Fruit fly (Drosophila melanogaster) whole organism, embryonic: ENCODE results near the gene smo.

Experiments
- B-H1 ChIP-seq: fragments of 200-800 bp; sonication (Bioruptor generic); IDR thresholded peaks from 3 replicates; pipeline ENCODE4 v1.3.6; 2022; ENCODE audit warnings: missing biosample characterization, missing genetic modification characterization
- CG11560 ChIP-seq: fragments of 200-800 bp; sonication (Bioruptor generic); IDR thresholded peaks from 3 replicates; pipeline ENCODE4 v1.3.6; 2022; ENCODE audit warnings: missing biosample characterization, missing genetic modification characterization
- CG11695 ChIP-seq: fragments of 200-800 bp; sonication (Bioruptor generic); IDR thresholded peaks from 3 replicates; pipeline ENCODE4 v1.3.6; 2022; ENCODE audit warnings: missing biosample characterization, missing genetic modification characterization
- CG14014 ChIP-seq: fragments of 200-800 bp; sonication (Bioruptor generic); IDR thresholded peaks from 2 replicates; pipeline ENCODE4 v1.3.6; 2022; ENCODE audit warnings: missing biosample characterization, missing genetic modification characterization
- CG14710 ChIP-seq: fragments of 200-800 bp; sonication (Bioruptor generic); optimal IDR thresholded peaks from 3 replicates; lab custom pipeline; 2019; ENCODE audit warnings: missing biosample characterization, mild to moderate bottlenecking, missing genetic modification characterization, moderate library complexity
- CG15269 ChIP-seq: fragments of 200-800 bp; sonication (Bioruptor generic); optimal IDR thresholded peaks from 2 replicates; lab custom pipeline; 2018; ENCODE audit warnings: missing biosample characterization, mild to moderate bottlenecking, missing genetic modification characterization, moderate library complexity
- CG1529 ChIP-seq: fragments of 200-800 bp; sonication (Bioruptor generic); optimal IDR thresholded peaks from 3 replicates; lab custom pipeline; 2018; ENCODE audit warnings: missing biosample characterization, missing genetic modification characterization
- CG1603 ChIP-seq: fragments of 200-800 bp; sonication (Bioruptor generic); optimal IDR thresholded peaks from 2 replicates; lab custom pipeline; 2019; ENCODE audit warnings: missing biosample characterization, mild to moderate bottlenecking, missing genetic modification characterization, moderate library complexity
- CG1647 ChIP-seq: fragments of 200-800 bp; sonication (Bioruptor generic); optimal IDR thresholded peaks from 3 replicates; lab custom pipeline; 2016; ENCODE audit warnings: missing biosample characterization, missing genetic modification characterization
- CG17612 ChIP-seq: fragments of 200-800 bp; sonication (Bioruptor generic); IDR thresholded peaks from 2 replicates; pipeline ENCODE4 v1.3.6; 2022; ENCODE audit warnings: missing biosample characterization, missing genetic modification characterization
- CG2129 ChIP-seq: fragments of 200-800 bp; sonication (Bioruptor generic); IDR thresholded peaks from 2 replicates; pipeline ENCODE4 v1.3.6; 2022; ENCODE audit warnings: missing biosample characterization, missing genetic modification characterization; ENCODE audit not compliant: partially characterized antibody
- CG2712 ChIP-seq: fragments of 200-800 bp; optimal IDR thresholded peaks from 3 replicates; lab custom pipeline; 2019; ENCODE audit warnings: missing biosample characterization, mild to moderate bottlenecking, missing genetic modification characterization, moderate library complexity
- CG33213 ChIP-seq: fragments of 200-800 bp; sonication (Bioruptor generic); optimal IDR thresholded peaks from 3 replicates; lab custom pipeline; 2016; ENCODE audit warnings: missing biosample characterization, missing genetic modification characterization
- CG6854 ChIP-seq: fragments of 200-800 bp; sonication (Bioruptor generic); optimal IDR thresholded peaks from 3 replicates; lab custom pipeline; 2017; ENCODE audit warnings: missing biosample characterization, mild to moderate bottlenecking, missing genetic modification characterization
- CG7556 ChIP-seq: fragments of 200-800 bp; sonication (Bioruptor generic); optimal IDR thresholded peaks from 2 replicates; lab custom pipeline; 2017; ENCODE audit warnings: missing biosample characterization, mild to moderate bottlenecking, missing genetic modification characterization
- CG7963 ChIP-seq: fragments of 200-800 bp; sonication (Bioruptor generic); IDR thresholded peaks from 3 replicates; pipeline ENCODE4 v1.3.6; 2022; ENCODE audit warnings: missing biosample characterization, missing genetic modification characterization; ENCODE audit not compliant: partially characterized antibody
- CG8089 ChIP-seq: fragments of 200-800 bp; sonication (Bioruptor generic); optimal IDR thresholded peaks from 3 replicates; lab custom pipeline; 2016; ENCODE audit warnings: missing biosample characterization, missing genetic modification characterization
- CG9876 ChIP-seq: fragments of 200-800 bp; sonication (Bioruptor generic); optimal IDR thresholded peaks from 2 replicates; lab custom pipeline; 2016; ENCODE audit warnings: missing biosample characterization, missing genetic modification characterization
- Dek ChIP-seq: fragments of 200-800 bp; sonication (Bioruptor generic); optimal IDR thresholded peaks from 3 replicates; lab custom pipeline; 2019; ENCODE audit warnings: missing biosample characterization, mild to moderate bottlenecking, missing genetic modification characterization, moderate library complexity
- Dll ChIP-seq: fragments of 200-800 bp; sonication (Bioruptor generic); IDR thresholded peaks from 4 replicates; pipeline ENCODE4 v1.3.6; 2022; ENCODE audit warnings: missing biosample characterization, missing genetic modification characterization; ENCODE audit not compliant: partially characterized antibody
- Elba2 ChIP-seq: fragments of 200-800 bp; sonication (Bioruptor generic); optimal IDR thresholded peaks from 3 replicates; lab custom pipeline; 2016; ENCODE audit warnings: missing biosample characterization, missing genetic modification characterization
- MTF-1 ChIP-seq: fragments of 200-800 bp; sonication (Bioruptor generic); optimal IDR thresholded peaks from 2 replicates; lab custom pipeline; 2018; ENCODE audit warnings: missing biosample characterization, mild to moderate bottlenecking, missing genetic modification characterization, borderline replicate concordance
- NC2β ChIP-seq: fragments of 200-800 bp; sonication (Bioruptor generic); optimal IDR thresholded peaks from 2 replicates; lab custom pipeline; 2016; ENCODE audit warnings: missing biosample characterization, missing genetic modification characterization
- NFAT ChIP-seq: fragments of 200-800 bp; sonication (Bioruptor generic); IDR thresholded peaks from 2 replicates; pipeline ENCODE4 v1.3.6; 2022; ENCODE audit warnings: missing biosample characterization, missing genetic modification characterization
- Nf-YC ChIP-seq: fragments of 200-800 bp; optimal IDR thresholded peaks from 3 replicates; lab custom pipeline; 2019; ENCODE audit warnings: missing biosample characterization, mild to moderate bottlenecking, missing genetic modification characterization, moderate library complexity
- Sry-δ ChIP-seq: fragments of 200-800 bp; sonication (Bioruptor generic); optimal IDR thresholded peaks from 2 replicates; lab custom pipeline; 2016; ENCODE audit warnings: missing biosample characterization, missing genetic modification characterization
- bowl ChIP-seq: fragments of 200-800 bp; sonication (Bioruptor generic); IDR thresholded peaks from 2 replicates; pipeline ENCODE4 v1.3.6; 2022; ENCODE audit warnings: missing biosample characterization, missing genetic modification characterization
- cad ChIP-seq: fragments of >200 bp; optimal IDR thresholded peaks from 2 replicates; lab custom pipeline; 2017; ENCODE audit warnings: missing biosample characterization, missing genetic modification characterization
- chif ChIP-seq, 2 experiments: fragments of 200-800 bp; sonication (Bioruptor generic); optimal IDR thresholded peaks; 3 replicates each; lab custom pipeline; 2016; ENCODE audit warnings: missing biosample characterization in 2 of 2, missing genetic modification characterization in 2 of 2
- ci ChIP-seq: fragments of 200-800 bp; sonication (Bioruptor generic); IDR thresholded peaks from 3 replicates; pipeline ENCODE4 v1.3.6; 2022; ENCODE audit warnings: missing biosample characterization, missing genetic modification characterization
- dimm ChIP-seq: fragments of 200-800 bp; sonication (Bioruptor generic); IDR thresholded peaks from 2 replicates; pipeline ENCODE4 v1.3.6; 2022; ENCODE audit warnings: missing biosample characterization, missing genetic modification characterization
- dpn ChIP-seq, 2 experiments: fragments of 200-800 bp; sonication (Bioruptor generic); optimal IDR thresholded peaks; 3 replicates each; lab custom pipeline; 2016; ENCODE audit warnings: missing biosample characterization in 2 of 2, missing genetic modification characterization in 2 of 2
- ems ChIP-seq: fragments of 200-800 bp; sonication (Bioruptor generic); optimal IDR thresholded peaks from 3 replicates; lab custom pipeline; 2016; ENCODE audit warnings: missing biosample characterization, missing genetic modification characterization
- fd102C ChIP-seq: fragments of 200-800 bp; sonication (Bioruptor generic); optimal IDR thresholded peaks from 2 replicates; lab custom pipeline; 2018; ENCODE audit warnings: missing biosample characterization, mild to moderate bottlenecking, missing genetic modification characterization, moderate library complexity
- gem ChIP-seq: fragments of 200-800 bp; sonication (Bioruptor generic); optimal IDR thresholded peaks from 2 replicates; lab custom pipeline; 2019; ENCODE audit warnings: missing biosample characterization, mild to moderate bottlenecking, missing genetic modification characterization, moderate library complexity
- hbn ChIP-seq: fragments of 200-800 bp; sonication (Bioruptor generic); IDR thresholded peaks from 2 replicates; pipeline ENCODE4 v1.3.6; 2022; ENCODE audit warnings: missing biosample characterization, missing genetic modification characterization; ENCODE audit not compliant: partially characterized antibody
- ind ChIP-seq: fragments of 200-800 bp; sonication (Bioruptor generic); optimal IDR thresholded peaks from 3 replicates; lab custom pipeline; 2016; ENCODE audit warnings: missing biosample characterization, missing genetic modification characterization
- knrl ChIP-seq: fragments of 200-800 bp; sonication (Bioruptor generic); IDR thresholded peaks from 3 replicates; pipeline ENCODE4 v1.3.6; 2022; ENCODE audit warnings: missing biosample characterization, missing genetic modification characterization; ENCODE audit not compliant: partially characterized antibody
- nau ChIP-seq: fragments of 200-800 bp; sonication (Bioruptor generic); optimal IDR thresholded peaks from 3 replicates; lab custom pipeline; 2017; ENCODE audit warnings: missing biosample characterization, mild to moderate bottlenecking, missing genetic modification characterization, missing genetic modification reagents
- p53 ChIP-seq: fragments of 200-800 bp; sonication (Bioruptor generic); optimal IDR thresholded peaks from 2 replicates; lab custom pipeline; 2016; ENCODE audit warnings: missing biosample characterization, missing genetic modification characterization
- phol ChIP-seq: fragments of 200-800 bp; sonication (Bioruptor generic); optimal IDR thresholded peaks from 3 replicates; lab custom pipeline; 2018; ENCODE audit warnings: missing biosample characterization, mild to moderate bottlenecking, missing genetic modification characterization, moderate library complexity
- row ChIP-seq: fragments of 200-800 bp; sonication (Bioruptor generic); IDR thresholded peaks from 3 replicates; pipeline ENCODE4 v1.3.6; 2022; ENCODE audit warnings: missing biosample characterization, missing genetic modification characterization
- sd ChIP-seq: fragments of 200-800 bp; sonication (Bioruptor generic); optimal IDR thresholded peaks from 3 replicates; lab custom pipeline; 2018; ENCODE audit warnings: missing biosample characterization, mild to moderate bottlenecking, missing genetic modification characterization, moderate library complexity
- unc-4 ChIP-seq: fragments of 200-800 bp; sonication (Bioruptor generic); IDR thresholded peaks from 2 replicates; pipeline ENCODE4 v1.3.6; 2022; ENCODE audit warnings: missing biosample characterization, missing genetic modification characterization; ENCODE audit not compliant: partially characterized antibody
- vvl ChIP-seq: fragments of 200-800 bp; sonication (Bioruptor generic); IDR thresholded peaks from 2 replicates; pipeline ENCODE4 v1.3.6; 2022; ENCODE audit warnings: missing biosample characterization, missing genetic modification characterization
- zf30C ChIP-seq: fragments of 200-800 bp; sonication (Bioruptor generic); optimal IDR thresholded peaks from 3 replicates; lab custom pipeline; 2018; ENCODE audit warnings: missing biosample characterization, mild to moderate bottlenecking, missing genetic modification characterization

The smo gene

DNA sequence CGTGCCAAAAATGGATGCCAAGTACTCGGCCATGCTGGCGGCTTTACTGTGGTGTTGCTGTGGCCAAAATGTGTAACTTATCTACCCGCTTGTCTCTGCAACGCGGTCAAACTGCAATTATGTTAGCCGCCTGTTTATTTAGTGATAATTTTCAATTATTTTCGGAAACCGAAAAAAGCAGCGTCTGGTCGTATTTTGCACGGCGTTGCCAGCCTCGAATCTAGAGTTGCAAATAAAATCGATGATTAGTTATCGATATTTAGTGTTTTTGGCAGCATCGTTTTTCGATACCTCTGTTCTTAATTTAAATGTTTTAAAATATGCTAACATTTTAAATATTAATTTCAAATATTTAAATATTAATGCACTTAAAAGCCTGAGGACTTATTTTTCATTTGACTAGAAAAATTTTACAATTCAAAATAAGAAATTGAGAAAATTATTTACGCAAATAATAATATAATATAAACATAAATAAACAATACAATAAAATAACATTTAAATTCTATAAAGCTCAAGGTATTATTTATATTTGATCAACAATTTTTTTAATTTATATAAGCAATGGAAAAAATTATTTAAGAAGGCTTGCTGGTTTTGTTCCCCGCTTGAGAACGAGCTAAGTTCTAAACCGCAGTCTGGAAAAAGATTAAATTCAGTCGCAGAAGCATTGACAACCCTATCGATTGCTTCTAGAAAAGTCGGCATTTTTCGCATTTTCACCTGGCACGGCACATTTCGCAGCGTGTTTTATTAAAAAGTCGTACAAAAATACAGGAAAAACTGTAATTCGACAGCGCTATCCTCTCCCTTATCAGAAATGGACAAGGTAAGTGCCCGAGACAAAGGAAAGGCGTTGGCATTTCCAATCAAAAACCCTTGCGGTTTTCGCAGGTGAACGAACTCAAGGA, 17.3 kb downstream of the smo start, which contains the start of the genes U2af38 and Stip1 (continued):
- peak; percentile 60; the same call in 2 of the 3 replicates for TF ChIP-seq knrl
- TF ChIP-seq gem, result peak; percentile 50
- TF ChIP-seq NFAT, result peak; percentile 62
- no peak for TF ChIP-seq ems (GFP tag; lab: Kevin White, UChicago)
- TF ChIP-seq row (GFP tag; lab: Robert Waterston, UW), result peak; percentile 58
- no peak for TF ChIP-seq CG1647 (GFP tag; lab: Kevin White, UChicago)
- peak; percentile 40 for TF ChIP-seq Sry-δ (GFP tag; lab: Kevin White, UChicago)
- TF ChIP-seq Dek (tag; lab: Kevin White, UChicago), result peak; percentile 14
- TF ChIP-seq CG11560, result no peak
- no peak for TF ChIP-seq CG1529 (GFP tag; lab: Kevin White, UChicago)
- TF ChIP-seq CG11695 (GFP tag; lab: Robert Waterston, UW), result no peak
- TF ChIP-seq p53 (GFP tag; lab: Kevin White, UChicago), result no peak
- TF ChIP-seq dimm (GFP tag; lab: Robert Waterston, UW), result no peak
- TF ChIP-seq Nf-YC, result peak; percentile 63
- peak; percentile 59 for TF ChIP-seq sd (tag; lab: Kevin White, UChicago)
- peak; percentile 72 for TF ChIP-seq hbn (GFP tag; lab: Robert Waterston, UW)
- TF ChIP-seq CG15269 (tag; lab: Kevin White, UChicago), result peak; percentile 34
- peak; percentile 49 for TF ChIP-seq CG1603 (tag; lab: Kevin White, UChicago)
- peak; percentile 87 for TF ChIP-seq CG14710
- TF ChIP-seq Dll, result peak; percentile 82
- peak; percentile 76 for TF ChIP-seq unc-4
- TF ChIP-seq nau (GFP tag; lab: Kevin White, UChicago), result no peak
- TF ChIP-seq dpn (GFP tag; optimal IDR thresholded peaks at IDR 0.05; lab: Kevin White, UChicago), result peak in 1 of 2 experiments; percentile 2
- TF ChIP-seq phol (tag; lab: Kevin White, UChicago), result peak; percentile 50

DNA sequence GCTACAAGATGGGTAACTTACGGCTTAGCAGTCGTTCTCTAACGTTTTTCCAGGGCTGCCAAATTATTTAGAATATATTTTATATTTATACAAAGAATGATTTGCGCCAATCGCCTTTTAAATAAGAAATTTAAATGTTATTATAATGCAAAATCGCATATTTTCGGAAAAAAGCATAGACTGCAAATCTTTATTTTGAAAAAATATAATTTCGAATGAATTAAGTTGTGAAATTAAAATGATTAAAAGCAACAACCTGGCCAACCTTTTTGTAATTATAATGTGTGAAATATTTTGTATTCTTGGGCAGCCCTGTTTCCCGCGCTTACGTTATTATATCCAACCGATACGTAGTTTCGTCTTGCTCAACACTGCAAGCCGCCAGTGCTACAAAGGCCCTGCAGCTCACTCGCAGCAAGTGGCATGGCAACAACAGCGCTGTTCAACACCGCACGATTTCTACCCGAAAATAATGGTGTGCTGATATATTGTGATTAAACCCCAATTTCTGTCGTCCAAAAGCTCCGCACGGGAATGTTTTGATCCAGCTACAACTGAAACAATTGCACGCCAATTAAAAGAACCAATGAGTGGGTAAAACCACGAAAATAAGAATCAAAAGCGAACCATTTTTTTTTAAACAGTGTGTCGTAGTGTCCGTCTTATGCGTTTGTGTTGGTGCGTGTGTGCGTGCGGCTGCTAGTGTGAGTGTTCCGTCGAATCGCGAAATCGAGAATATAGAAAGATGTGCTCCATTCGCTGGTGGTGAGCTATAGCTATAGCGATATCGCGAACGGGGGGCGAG, 20.3 kb downstream of the smo start, which contains the start of gene Pi3K21B:
Pi3K21B (plus strand) TSS at position 401 of the 805 bp plus-strand sequence.
- 0 out of 2 replicates have a peak, but pooled peaks have one; percentile 32 for TF ChIP-seq bowl (GFP tag; lab: Robert Waterston, UW)
- TF ChIP-seq chif (GFP tag; optimal IDR thresholded peaks at IDR 0.05; lab: Kevin White, UChicago), result peak; percentile 87 to 88
- TF ChIP-seq CG14014, result peak; percentile 84
- peak; percentile 93 for TF ChIP-seq CG7556 (GFP tag; lab: Kevin White, UChicago)
- peak; percentile 35 for TF ChIP-seq MTF-1 (GFP tag; lab: Kevin White, UChicago)
- TF ChIP-seq ci (GFP tag; lab: Robert Waterston, UW), result peak; percentile 91
- TF ChIP-seq CG2712 (tag; lab: Kevin White, UChicago), result peak; percentile 92
- peak; percentile 10 for TF ChIP-seq zf30C (GFP tag; lab: Kevin White, UChicago)
- peak; percentile 88 for TF ChIP-seq CG8089 (GFP tag; lab: Kevin White, UChicago)
- peak; percentile 29 for TF ChIP-seq CG6854
- TF ChIP-seq CG33213 (GFP tag; lab: Kevin White, UChicago), result peak; percentile 93
- 0 out of 3 replicates have a peak, but pooled peaks have one; percentile 24 for TF ChIP-seq CG7963 (GFP tag; lab: Robert Waterston, UW)
- peak; percentile 93 to 94 for TF ChIP-seq dpn (GFP tag; optimal IDR thresholded peaks at IDR 0.05; lab: Kevin White, UChicago)
- TF ChIP-seq B-H1 (GFP tag; lab: Robert Waterston, UW), result peak; percentile 74
- peak; percentile 52; the same call in 1 of the 2 replicates for TF ChIP-seq CG17612 (GFP tag; lab: Robert Waterston, UW)
- TF ChIP-seq ind (GFP tag; lab: Kevin White, UChicago), result peak; percentile 92
- peak; percentile 61 for TF ChIP-seq Elba2 (GFP tag; lab: Kevin White, UChicago)
- no peak for TF ChIP-seq fd102C (GFP tag; lab: Kevin White, UChicago)
- peak; percentile 93 for TF ChIP-seq CG9876 (GFP tag; lab: Kevin White, UChicago)
- TF ChIP-seq NC2β (GFP tag; lab: Kevin White, UChicago), result peak; percentile 83
- TF ChIP-seq CG2129 (GFP tag; lab: Robert Waterston, UW), result no peak
- TF ChIP-seq cad (GFP tag; lab: Kevin White, UChicago), result no peak
- peak; percentile 86 for TF ChIP-seq NFAT
- peak; percentile 91 for TF ChIP-seq vvl (GFP tag; lab: Robert Waterston, UW)
- TF ChIP-seq ems (GFP tag; lab: Kevin White, UChicago), result peak; percentile 93
